Worm (Caenorhabditis elegans): ENCODE measurements around the gene C14C11.7.

DNA sequence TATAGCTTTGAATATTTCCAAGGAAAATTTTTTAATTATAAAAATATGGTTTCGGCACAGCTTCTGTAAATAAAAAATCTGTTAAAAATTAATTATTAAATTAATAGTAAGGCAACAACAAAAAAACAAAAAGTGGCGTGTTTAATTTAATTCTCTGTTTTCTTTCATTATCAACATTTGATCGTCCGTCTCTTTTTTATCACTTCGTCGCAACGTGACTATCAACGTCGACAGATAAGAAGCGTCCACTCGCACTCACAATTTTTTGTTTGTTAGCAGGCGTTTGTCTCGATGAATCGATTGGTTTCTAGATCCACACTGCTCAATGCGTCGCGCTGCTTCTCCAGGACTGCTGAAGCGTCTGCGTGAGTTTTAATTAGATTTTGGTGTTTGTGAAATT lies 46.8 kb upstream of the C14C11.7 start, which contains the start of gene gcst-1:
- TF ChIP-seq lin-15B (tag; optimal IDR thresholded peaks at IDR 0.05): no peak
- no peak for TF ChIP-seq snpc-4 (tag; optimal IDR thresholded peaks at IDR 0.05)
